Worm (Caenorhabditis elegans) whole organism, L1 larva: ENCODE data around the gene sid-3.

ENCODE experiments used
- C04F5.9 ChIP-seq: sonication (generic microtip); optimal IDR thresholded peaks from 2 replicates; lab custom pipeline; 2016; ENCODE audit warnings: missing genetic modification characterization, missing compliant biosample characterization
- C34B4.2 ChIP-seq: sonication (generic microtip); optimal IDR thresholded peaks from 2 replicates; lab custom pipeline; 2017; ENCODE audit warnings: mild to moderate bottlenecking, missing genetic modification characterization, missing compliant biosample characterization
- aha-1 ChIP-seq: fragments of 150-350 bp; optimal IDR thresholded peaks from 2 replicates; lab custom pipeline; 2014; ENCODE audit warnings: missing biosample characterization, missing genetic modification characterization
- alr-1 ChIP-seq: fragments of 200-800 bp; sonication (Bioruptor generic); optimal IDR thresholded peaks from 2 replicates; lab custom pipeline; 2018; ENCODE audit warnings: borderline replicate concordance, mild to moderate bottlenecking, missing genetic modification characterization, missing compliant biosample characterization
- aly-2 ChIP-seq: fragments of 150-350 bp; optimal IDR thresholded peaks from 2 replicates; lab custom pipeline; 2014; ENCODE audit warnings: missing biosample characterization, missing genetic modification characterization
- ceh-63 ChIP-seq: fragments of 200-800 bp; sonication (Bioruptor generic); optimal IDR thresholded peaks from 2 replicates; lab custom pipeline; 2018; ENCODE audit warnings: mild to moderate bottlenecking, missing genetic modification characterization, missing compliant biosample characterization
- ceh-88 ChIP-seq: fragments of 200-800 bp; sonication (Bioruptor generic); IDR thresholded peaks from 2 replicates; pipeline ENCODE4 v1.3.6; 2022; ENCODE audit warnings: missing genetic modification characterization, missing compliant biosample characterization
- dsc-1 ChIP-seq: sonication (generic microtip); optimal IDR thresholded peaks from 2 replicates; lab custom pipeline; 2016; ENCODE audit warnings: mild to moderate bottlenecking, missing genetic modification characterization, missing compliant biosample characterization
- efl-1 ChIP-seq, 4 experiments: fragments of 150-350 bp; optimal IDR thresholded peaks in 3 of 4; peaks in 1 of 4; 1 replicate in 1 of 4; 2 replicates in 3 of 4; lab custom pipeline; 2014; ENCODE audit warnings: missing biosample characterization in 2 of 4, missing genetic modification characterization in 2 of 4, missing genetic modification reagents in 2 of 4
- egl-27 ChIP-seq, 2 experiments: fragments of 150-350 bp in 1 of 2; sonication (generic microtip); optimal IDR thresholded peaks; 3 replicates each; lab custom pipeline; 2017 to 2018; ENCODE audit warnings: missing biosample characterization in 2 of 2, missing genetic modification characterization in 2 of 2, missing genetic modification reagents in 2 of 2
- elt-2 ChIP-seq: sonication (generic microtip); optimal IDR thresholded peaks from 2 replicates; lab custom pipeline; 2016; ENCODE audit warnings: missing genetic modification characterization, mild to moderate bottlenecking, inconsistent platforms, missing compliant biosample characterization, missing genetic modification reagents
- ets-5 ChIP-seq: fragments of 200-800 bp; sonication (Bioruptor generic); IDR thresholded peaks from 2 replicates; pipeline ENCODE4 v1.3.6; 2022; ENCODE audit warnings: missing genetic modification characterization, missing compliant biosample characterization
- fkh-10 ChIP-seq: sonication (generic microtip); optimal IDR thresholded peaks from 2 replicates; lab custom pipeline; 2017; ENCODE audit warnings: missing biosample characterization, missing genetic modification reagents, missing genetic modification characterization
- hlh-4 ChIP-seq: sonication (generic microtip); optimal IDR thresholded peaks from 2 replicates; lab custom pipeline; 2016; ENCODE audit warnings: mild to moderate bottlenecking, missing genetic modification characterization, missing compliant biosample characterization
- irx-1 ChIP-seq: sonication (generic microtip); optimal IDR thresholded peaks from 2 replicates; lab custom pipeline; 2016; ENCODE audit warnings: missing genetic modification characterization, missing compliant biosample characterization
- lin-14 ChIP-seq: fragments of 200-800 bp; sonication (Bioruptor generic); optimal IDR thresholded peaks from 2 replicates; lab custom pipeline; 2018; ENCODE audit warnings: mild to moderate bottlenecking, missing genetic modification characterization, moderate library complexity, missing compliant biosample characterization
- lin-39 ChIP-seq: fragments of 150-350 bp; optimal IDR thresholded peaks from 2 replicates; lab custom pipeline; 2014; ENCODE audit warnings: missing biosample characterization, missing genetic modification reagents, missing genetic modification characterization
- lir-3 ChIP-seq: sonication (generic microtip); optimal IDR thresholded peaks from 2 replicates; lab custom pipeline; 2016; ENCODE audit warnings: mild to moderate bottlenecking, missing genetic modification characterization, moderate library complexity, missing compliant biosample characterization; ENCODE audit not compliant: poor library complexity
- mab-9 ChIP-seq: fragments of 200-800 bp; sonication (Bioruptor generic); IDR thresholded peaks from 2 replicates; pipeline ENCODE4 v1.3.6; 2022; ENCODE audit warnings: missing genetic modification reagents, missing genetic modification characterization, missing compliant biosample characterization
- mep-1 ChIP-seq: fragments of 150-350 bp; optimal IDR thresholded peaks from 2 replicates; lab custom pipeline; 2014; ENCODE audit warnings: missing biosample characterization, missing genetic modification characterization
- nhr-19 ChIP-seq: fragments of 200-800 bp; sonication (Bioruptor generic); conservative IDR thresholded peaks from 2 replicates; pipeline ENCODE4 v1.3.6; 2022; ENCODE audit warnings: missing genetic modification characterization, missing compliant biosample characterization
- nhr-20 ChIP-seq: sonication (generic microtip); optimal IDR thresholded peaks from 2 replicates; lab custom pipeline; 2016; ENCODE audit warnings: mild to moderate bottlenecking, missing genetic modification characterization, missing compliant biosample characterization
- nhr-237 ChIP-seq: fragments of 150-350 bp; optimal IDR thresholded peaks from 2 replicates; lab custom pipeline; 2014; ENCODE audit warnings: missing biosample characterization, missing genetic modification characterization
- nhr-47 ChIP-seq: sonication (generic microtip); optimal IDR thresholded peaks from 2 replicates; lab custom pipeline; 2016; ENCODE audit warnings: mild to moderate bottlenecking, missing genetic modification characterization, moderate library complexity, missing compliant biosample characterization
- nhr-85 ChIP-seq: sonication (generic microtip); peaks from one replicate; lab custom pipeline; 2016; ENCODE audit warnings: missing genetic modification characterization, inconsistent platforms, missing compliant biosample characterization
- pax-3 ChIP-seq: fragments of 200-800 bp; sonication (Bioruptor generic); optimal IDR thresholded peaks from 2 replicates; lab custom pipeline; 2018; ENCODE audit warnings: mild to moderate bottlenecking, missing genetic modification characterization, moderate library complexity, missing compliant biosample characterization
- pqm-1 ChIP-seq: sonication (generic microtip); optimal IDR thresholded peaks from 3 replicates; lab custom pipeline; 2017; ENCODE audit warnings: missing biosample characterization, missing genetic modification characterization
- snu-23 ChIP-seq: sonication (generic microtip); optimal IDR thresholded peaks from 2 replicates; lab custom pipeline; 2016; ENCODE audit warnings: missing genetic modification characterization, missing compliant biosample characterization
- unc-130 ChIP-seq: fragments of 150-350 bp; optimal IDR thresholded peaks from 2 replicates; lab custom pipeline; 2017; ENCODE audit warnings: missing biosample characterization, missing genetic modification characterization, inconsistent platforms
- unc-86 ChIP-seq: sonication (generic microtip); optimal IDR thresholded peaks from 2 replicates; lab custom pipeline; 2016; ENCODE audit warnings: missing genetic modification characterization, missing compliant biosample characterization
- unc-98 ChIP-seq: fragments of 200-800 bp; sonication (Bioruptor generic); IDR thresholded peaks from 2 replicates; pipeline ENCODE4 v1.3.6; 2022; ENCODE audit warnings: missing genetic modification characterization, missing compliant biosample characterization
- xbp-1 ChIP-seq: sonication (generic microtip); optimal IDR thresholded peaks from 2 replicates; lab custom pipeline; 2016; ENCODE audit warnings: missing genetic modification characterization, missing compliant biosample characterization
- zag-1 ChIP-seq: fragments of 150-350 bp; optimal IDR thresholded peaks from 2 replicates; lab custom pipeline; 2014; ENCODE audit warnings: missing biosample characterization, missing genetic modification characterization
- zip-4 ChIP-seq: fragments of 200-800 bp; sonication (Bioruptor generic); optimal IDR thresholded peaks from 2 replicates; lab custom pipeline; 2018; ENCODE audit warnings: mild to moderate bottlenecking, missing genetic modification characterization, moderate library complexity, missing compliant biosample characterization
- ztf-11 ChIP-seq, 2 experiments: sonication (generic microtip); optimal IDR thresholded peaks; 2 replicates each; lab custom pipeline; 2016 to 2017; ENCODE audit warnings: missing genetic modification characterization in 2 of 2, missing biosample characterization in 1 of 2, missing compliant biosample characterization in 1 of 2

The sid-3 gene

ce11 chrX:17151160-17151711 is 34.9 kb upstream of the sid-3 start, which contains the start of gene mdt-1.2 (continued):
- TF ChIP-seq zip-4 (GFP tag; lab: Kevin White, UChicago), result no peak
- no peak for TF ChIP-seq zag-1 (tag; lab: Kevin White, UChicago)
- no peak for TF ChIP-seq ets-5 (GFP tag; lab: Robert Waterston, UW)
- TF ChIP-seq nhr-237, result no peak
- peak; percentile 95 for TF ChIP-seq mep-1 (tag; lab: Kevin White, UChicago)

ce11 chrX:17157089-17157488 is 29.1 kb upstream of the sid-3 start:
- TF ChIP-seq pqm-1 (tag; lab: Kevin White, UChicago) (no peak), hlh-4 (tag; lab: Kevin White, UChicago) (no peak), elt-2 (tag; lab: Kevin White, UChicago) (no peak), nhr-47 (tag; lab: Kevin White, UChicago) (no peak), ceh-88 (GFP tag; lab: Robert Waterston, UW) (no peak)
- TF ChIP-seq, all 84 proteins: peak for 0

ce11 chrX:17157868-17158267 is 28.3 kb upstream of the sid-3 start, which contains the start of gene npr-21:
npr-21 (minus strand) TSS chrX:17157968.
- TF ChIP-seq unc-98 (GFP tag; lab: Robert Waterston, UW) (no peak), mep-1 (tag; lab: Kevin White, UChicago) (no peak)

ce11 chrX:17168086-17168485 is 18.1 kb upstream of the sid-3 start:
- no peak for TF ChIP-seq xbp-1
- peak; percentile 1 for TF ChIP-seq lin-14 (GFP tag; lab: Kevin White, UChicago)
- TF ChIP-seq nhr-85 (tag; lab: Kevin White, UChicago), result peak; percentile 25
- peak; percentile 24 for TF ChIP-seq fkh-10 (GFP tag; lab: Kevin White, UChicago)
- TF ChIP-seq lir-3 (tag; lab: Kevin White, UChicago), result no peak
- TF ChIP-seq ztf-11 (tag; optimal IDR thresholded peaks at IDR 0.05; lab: Kevin White, UChicago), result no peak
- no peak for TF ChIP-seq nhr-19 (GFP tag; lab: Robert Waterston, UW)

ce11 chrX:17170401-17170800 is 15.8 kb upstream of the sid-3 start:
- TF ChIP-seq efl-1 (optimal IDR thresholded peaks at IDR 0.05; lab: Kevin White, UChicago) (no peak), efl-1 (GFP tag; optimal IDR thresholded peaks at IDR 0.05 in 1 of 2; lab: Kevin White, UChicago) (no peak), C04F5.9 (no peak), nhr-19 (GFP tag; lab: Robert Waterston, UW) (no peak), mab-9 (GFP tag; lab: Robert Waterston, UW) (no peak), aha-1 (tag; lab: Kevin White, UChicago) (no peak), dsc-1 (tag; lab: Kevin White, UChicago) (no peak), nhr-20 (no peak), aly-2 (no peak), snu-23 (GFP tag; lab: Kevin White, UChicago) (no peak), pax-3 (tag; lab: Kevin White, UChicago) (no peak), lin-39 (tag; lab: Kevin White, UChicago) (no peak), unc-130 (tag; lab: Kevin White, UChicago) (no peak), irx-1 (tag; lab: Kevin White, UChicago) (no peak), C34B4.2 (tag; lab: Kevin White, UChicago) (no peak), ceh-63 (GFP tag; lab: Kevin White, UChicago) (no peak), alr-1 (tag; lab: Kevin White, UChicago) (no peak), unc-86 (tag; lab: Kevin White, UChicago) (no peak), egl-27 (tag; optimal IDR thresholded peaks at IDR 0.05; lab: Kevin White, UChicago) (no peak)
